Fruit fly (Drosophila melanogaster) whole organism, embryonic: ENCODE measurements around the gene arx.
A peak's percentile ranks its signal among the peaks of the same experiment; 100 is the strongest.

Experiments used
- Atf-2 ChIP-seq: fragments of 200-800 bp; sonication (Bioruptor generic); optimal IDR thresholded peaks from 2 replicates; lab custom pipeline; 2016; ENCODE audit warnings: missing biosample characterization, missing genetic modification characterization
- Blimp-1 ChIP-seq: fragments of 200-800 bp; sonication (Bioruptor generic); optimal IDR thresholded peaks from 3 replicates; lab custom pipeline; 2018; ENCODE audit warnings: missing biosample characterization, missing genetic modification characterization, mild to moderate bottlenecking, moderate library complexity, missing genetic modification reagents
- CG11085 ChIP-seq: fragments of 200-800 bp; sonication (Bioruptor generic); IDR thresholded peaks from 2 replicates; pipeline ENCODE4 v1.3.6; 2022; ENCODE audit warnings: missing biosample characterization, missing genetic modification characterization
- CG11696 ChIP-seq: fragments of 200-800 bp; sonication (Bioruptor generic); IDR thresholded peaks from 2 replicates; pipeline ENCODE4 v1.3.6; 2022; ENCODE audit warnings: missing biosample characterization, missing genetic modification characterization
- CG12071 ChIP-seq: fragments of 200-800 bp; sonication (Bioruptor generic); optimal IDR thresholded peaks from 3 replicates; lab custom pipeline; 2018; ENCODE audit warnings: missing biosample characterization, mild to moderate bottlenecking, missing genetic modification characterization
- CG1233 ChIP-seq: fragments of 200-800 bp; sonication (Bioruptor generic); optimal IDR thresholded peaks from 4 replicates; lab custom pipeline; 2018; ENCODE audit warnings: missing biosample characterization, mild to moderate bottlenecking, missing genetic modification characterization
- CG15696 ChIP-seq: fragments of 200-800 bp; sonication (Bioruptor generic); optimal IDR thresholded peaks from 2 replicates; lab custom pipeline; 2019; ENCODE audit warnings: missing biosample characterization, mild to moderate bottlenecking, missing genetic modification characterization, moderate library complexity
- CG16779 ChIP-seq: fragments of 200-800 bp; sonication (Bioruptor generic); IDR thresholded peaks from 2 replicates; pipeline ENCODE4 v1.3.6; 2022; ENCODE audit warnings: missing biosample characterization, missing genetic modification characterization
- CG16863 ChIP-seq: fragments of 200-800 bp; sonication (Bioruptor generic); optimal IDR thresholded peaks from 3 replicates; lab custom pipeline; 2016; ENCODE audit warnings: missing biosample characterization, missing genetic modification characterization
- CG18599 ChIP-seq: fragments of 200-800 bp; sonication (Bioruptor generic); optimal IDR thresholded peaks from 3 replicates; lab custom pipeline; 2017; ENCODE audit warnings: missing biosample characterization, missing genetic modification characterization, mild to moderate bottlenecking, moderate library complexity, missing genetic modification reagents
- CG2875 ChIP-seq: fragments of 200-800 bp; sonication (Bioruptor generic); optimal IDR thresholded peaks from 2 replicates; lab custom pipeline; 2017; ENCODE audit warnings: missing biosample characterization, mild to moderate bottlenecking, missing genetic modification characterization, missing genetic modification reagents
- CG32772 ChIP-seq: fragments of 200-800 bp; sonication (Bioruptor generic); IDR thresholded peaks from 2 replicates; pipeline ENCODE4 v1.3.6; 2022; ENCODE audit warnings: missing biosample characterization, missing genetic modification characterization
- CG3726 ChIP-seq: fragments of 200-800 bp; sonication (Bioruptor generic); IDR thresholded peaks from 3 replicates; pipeline ENCODE4, ENCODE4 v1.3.6; 2022; ENCODE audit warnings: missing biosample characterization, missing genetic modification characterization
- CG6791 ChIP-seq: fragments of 200-800 bp; sonication (Bioruptor generic); IDR thresholded peaks from 3 replicates; pipeline ENCODE4 v1.3.6; 2022; ENCODE audit warnings: missing biosample characterization, missing genetic modification characterization; ENCODE audit not compliant: partially characterized antibody
- CG9932 ChIP-seq: fragments of 200-800 bp; sonication (Bioruptor generic); IDR thresholded peaks from 2 replicates; pipeline ENCODE4 v1.3.6; 2022; ENCODE audit warnings: missing biosample characterization, missing genetic modification characterization
- Dip3 ChIP-seq: fragments of 200-800 bp; sonication (Bioruptor generic); optimal IDR thresholded peaks from 3 replicates; lab custom pipeline; 2016; ENCODE audit warnings: missing biosample characterization, missing genetic modification characterization
- Dp ChIP-seq: fragments of 200-800 bp; sonication (Bioruptor generic); optimal IDR thresholded peaks from 2 replicates; lab custom pipeline; 2018; ENCODE audit warnings: missing biosample characterization, mild to moderate bottlenecking, missing genetic modification characterization, moderate library complexity
- Elba2 ChIP-seq: fragments of 200-800 bp; sonication (Bioruptor generic); optimal IDR thresholded peaks from 3 replicates; lab custom pipeline; 2016; ENCODE audit warnings: missing biosample characterization, missing genetic modification characterization
- Mad ChIP-seq: fragments of 200-800 bp; sonication (Bioruptor generic); optimal IDR thresholded peaks from 2 replicates; lab custom pipeline; 2016; ENCODE audit warnings: missing biosample characterization, missing genetic modification characterization
- NK7.1 ChIP-seq: fragments of 200-800 bp; sonication (Bioruptor generic); optimal IDR thresholded peaks from 3 replicates; lab custom pipeline; 2016; ENCODE audit warnings: missing biosample characterization, missing genetic modification characterization
- Sry-δ ChIP-seq: fragments of 200-800 bp; sonication (Bioruptor generic); optimal IDR thresholded peaks from 2 replicates; lab custom pipeline; 2016; ENCODE audit warnings: missing biosample characterization, missing genetic modification characterization
- Trl ChIP-seq, 3 experiments: fragments of >200 bp in 2 of 3; fragments of 200-800 bp in 1 of 3; sonication (Bioruptor generic) in 1 of 3; optimal IDR thresholded peaks; 2 replicates in 1 of 3; 3 replicates in 2 of 3; lab custom pipeline; 2016 to 2017; ENCODE audit warnings: missing biosample characterization in 1 of 3, missing genetic modification characterization in 1 of 3
- bcd ChIP-seq: fragments of 200-800 bp; sonication (Bioruptor generic); optimal IDR thresholded peaks from 2 replicates; lab custom pipeline; 2017; ENCODE audit warnings: missing biosample characterization, mild to moderate bottlenecking, missing genetic modification characterization
- danr ChIP-seq: fragments of 200-800 bp; sonication (Bioruptor generic); IDR thresholded peaks from 2 replicates; pipeline ENCODE4 v1.3.6; 2022; ENCODE audit warnings: missing biosample characterization, missing genetic modification characterization
- exex ChIP-seq: fragments of 200-800 bp; sonication (Bioruptor generic); optimal IDR thresholded peaks from 4 replicates; lab custom pipeline; 2018; ENCODE audit warnings: missing biosample characterization, mild to moderate bottlenecking, missing genetic modification characterization, moderate library complexity
- fd96Cb ChIP-seq: fragments of 200-800 bp; sonication (Bioruptor generic); optimal IDR thresholded peaks from 2 replicates; lab custom pipeline; 2018; ENCODE audit warnings: missing biosample characterization, mild to moderate bottlenecking, missing genetic modification characterization, moderate library complexity
- fru ChIP-seq: fragments of >200 bp; optimal IDR thresholded peaks from 2 replicates; lab custom pipeline; 2017
- gfzf ChIP-seq: fragments of 200-800 bp; sonication (Bioruptor generic); optimal IDR thresholded peaks from 2 replicates; lab custom pipeline; 2016; ENCODE audit warnings: missing biosample characterization, mild to moderate bottlenecking, missing genetic modification characterization, moderate library complexity
- gsb-n ChIP-seq: fragments of 200-800 bp; sonication (Bioruptor generic); optimal IDR thresholded peaks from 3 replicates; lab custom pipeline; 2018; ENCODE audit warnings: missing biosample characterization, mild to moderate bottlenecking, missing genetic modification characterization
- ham ChIP-seq: fragments of 200-800 bp; sonication (Bioruptor generic); IDR thresholded peaks from 2 replicates; pipeline ENCODE4 v1.3.6; 2022; ENCODE audit warnings: missing biosample characterization, missing genetic modification characterization
- hb ChIP-seq: fragments of 200-800 bp; sonication (Bioruptor generic); IDR thresholded peaks from 3 replicates; pipeline ENCODE4 v1.3.6; 2022; ENCODE audit warnings: missing biosample characterization, missing genetic modification characterization; ENCODE audit not compliant: partially characterized antibody
- hbn ChIP-seq: fragments of 200-800 bp; sonication (Bioruptor generic); IDR thresholded peaks from 2 replicates; pipeline ENCODE4 v1.3.6; 2022; ENCODE audit warnings: missing biosample characterization, missing genetic modification characterization; ENCODE audit not compliant: partially characterized antibody
- her ChIP-seq: fragments of 200-800 bp; sonication (Bioruptor generic); optimal IDR thresholded peaks from 2 replicates; lab custom pipeline; 2016; ENCODE audit warnings: missing biosample characterization, missing genetic modification characterization
- jigr1 ChIP-seq: fragments of 200-800 bp; sonication (Bioruptor generic); IDR thresholded peaks from 3 replicates; pipeline ENCODE4 v1.3.6; 2022; ENCODE audit warnings: missing biosample characterization, missing genetic modification characterization
- lola ChIP-seq, 3 experiments: fragments of >200 bp in 2 of 3; fragments of 200-800 bp in 1 of 3; sonication (Bioruptor generic) in 1 of 3; optimal IDR thresholded peaks; 2 replicates each; lab custom pipeline; 2017 to 2019; ENCODE audit warnings: missing biosample characterization in 3 of 3, missing genetic modification characterization in 3 of 3, mild to moderate bottlenecking in 1 of 3, moderate library complexity in 1 of 3
- onecut ChIP-seq: fragments of 200-800 bp; sonication (Bioruptor generic); IDR thresholded peaks from 2 replicates; pipeline ENCODE4 v1.3.6; 2022; ENCODE audit warnings: missing biosample characterization, missing genetic modification characterization
- phol ChIP-seq: fragments of 200-800 bp; sonication (Bioruptor generic); optimal IDR thresholded peaks from 3 replicates; lab custom pipeline; 2018; ENCODE audit warnings: missing biosample characterization, mild to moderate bottlenecking, missing genetic modification characterization, moderate library complexity
- ranshi ChIP-seq: fragments of 200-800 bp; sonication (Bioruptor generic); IDR thresholded peaks from 2 replicates; pipeline ENCODE4 v1.3.6; 2022; ENCODE audit warnings: missing biosample characterization, missing genetic modification characterization
- repo ChIP-seq: fragments of 200-800 bp; sonication (Bioruptor generic); optimal IDR thresholded peaks from 2 replicates; lab custom pipeline; 2016; ENCODE audit warnings: missing biosample characterization, missing genetic modification characterization
- sens ChIP-seq: fragments of 200-800 bp; sonication (Bioruptor generic); peaks from one replicate; lab custom pipeline; 2016; ENCODE audit warnings: missing biosample characterization, missing genetic modification characterization
- sim ChIP-seq: fragments of 200-800 bp; sonication (Bioruptor generic); IDR thresholded peaks from 2 replicates; pipeline ENCODE4 v1.3.6; 2022; ENCODE audit warnings: missing biosample characterization, missing genetic modification characterization
- sob ChIP-seq: fragments of 200-800 bp; sonication (Bioruptor generic); IDR thresholded peaks from 2 replicates; pipeline ENCODE4 v1.3.6; 2022; ENCODE audit warnings: missing biosample characterization, missing genetic modification characterization
- sqz ChIP-seq: fragments of 200-800 bp; sonication (Bioruptor generic); optimal IDR thresholded peaks from 3 replicates; lab custom pipeline; 2018; ENCODE audit warnings: missing biosample characterization, mild to moderate bottlenecking, missing genetic modification characterization
- ssp ChIP-seq: fragments of 200-800 bp; sonication (Bioruptor generic); IDR thresholded peaks from 2 replicates; pipeline ENCODE4 v1.3.6; 2022; ENCODE audit warnings: missing biosample characterization, missing genetic modification characterization
- stwl ChIP-seq: fragments of 200-800 bp; sonication (Bioruptor generic); optimal IDR thresholded peaks from 3 replicates; lab custom pipeline; 2018; ENCODE audit warnings: missing biosample characterization, mild to moderate bottlenecking, missing genetic modification characterization, moderate library complexity
- trem ChIP-seq: fragments of 200-800 bp; optimal IDR thresholded peaks from 3 replicates; lab custom pipeline; 2019; ENCODE audit warnings: missing biosample characterization, mild to moderate bottlenecking, missing genetic modification characterization, moderate library complexity
- wor ChIP-seq: fragments of 200-800 bp; sonication (Bioruptor generic); IDR thresholded peaks from 2 replicates; pipeline ENCODE4 v1.3.6; 2022; ENCODE audit warnings: missing biosample characterization, missing genetic modification characterization
- z ChIP-seq: fragments of 200-800 bp; sonication (Bioruptor generic); IDR thresholded peaks from 3 replicates; pipeline ENCODE4 v1.3.6; 2022; ENCODE audit warnings: missing biosample characterization, missing genetic modification characterization

Gene arx

DNA sequence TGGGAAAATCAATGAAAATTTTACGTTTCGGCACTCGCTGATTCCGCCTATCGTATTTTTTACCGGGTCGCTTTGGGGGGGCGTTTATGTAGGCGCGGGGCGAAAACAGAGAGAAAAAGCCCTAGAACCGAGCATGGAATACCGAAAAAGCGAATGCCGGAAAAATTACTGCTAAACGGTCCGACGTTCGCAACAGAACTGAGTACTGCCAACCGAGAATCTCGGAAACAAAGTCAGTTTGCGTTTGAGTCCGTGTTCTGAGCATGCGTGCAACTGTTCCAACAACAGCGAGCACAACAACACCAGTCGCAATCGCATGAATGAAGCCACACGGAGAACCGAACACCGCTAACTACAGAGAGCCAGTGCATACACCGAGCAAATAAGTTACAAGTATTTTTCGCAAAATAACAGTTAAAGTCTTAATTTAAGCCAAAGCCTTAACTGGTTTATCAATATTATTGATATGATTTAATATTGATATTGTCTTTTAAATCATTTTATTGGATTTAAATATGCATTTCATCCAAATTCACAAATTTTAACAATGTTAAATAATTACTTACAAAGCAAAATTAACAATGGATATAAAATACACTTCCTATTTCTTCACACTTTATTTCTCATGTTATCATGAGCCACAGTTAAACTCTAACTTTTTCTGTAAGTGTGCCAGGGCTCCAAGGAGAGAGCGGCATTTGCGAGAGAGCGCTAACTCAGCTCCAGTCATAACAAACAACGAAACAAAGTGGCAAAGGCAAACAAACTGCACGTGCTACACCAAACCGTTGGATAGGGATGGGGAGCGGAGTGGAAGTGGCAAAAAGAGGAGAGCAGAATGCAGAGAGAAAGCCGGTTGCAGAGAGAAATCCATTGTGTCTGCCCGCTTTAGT, 10.8 kb downstream of the arx start, which contains the start of gene CG3961 (continued):
- TF ChIP-seq Atf-2 (GFP tag; lab: Kevin White, UChicago) = peak; percentile 88
- peak; percentile 91 for TF ChIP-seq Mad (GFP tag; lab: Kevin White, UChicago)
- TF ChIP-seq stwl (tag; lab: Kevin White, UChicago) = peak; percentile 43
- TF ChIP-seq sim (GFP tag; lab: Robert Waterston, UW) = peak; percentile 80; the same call in 1 of the 2 replicates
- peak; percentile 94 for TF ChIP-seq CG15696 (tag; lab: Kevin White, UChicago)
- peak; percentile 98 for TF ChIP-seq fd96Cb (tag; lab: Kevin White, UChicago)
- TF ChIP-seq Elba2 = no peak
- TF ChIP-seq jigr1 (GFP tag; lab: Robert Waterston, UW) = peak; percentile 94
- TF ChIP-seq onecut (GFP tag; lab: Robert Waterston, UW) = peak; percentile 83
- TF ChIP-seq CG16779 (GFP tag; lab: Robert Waterston, UW) = peak; percentile 61; the same call in 1 of the 2 replicates
- TF ChIP-seq hbn (GFP tag; lab: Robert Waterston, UW) = no peak
- TF ChIP-seq ranshi (GFP tag; lab: Robert Waterston, UW) = peak; percentile 88
- 0 out of 2 replicates have a peak, but pooled peaks have one; percentile 36 for TF ChIP-seq ham (GFP tag; lab: Robert Waterston, UW)
- peak; percentile 99 for TF ChIP-seq phol (tag; lab: Kevin White, UChicago)
- peak in 1 of 3 experiments; percentile 100 for TF ChIP-seq lola (GFP tag; optimal IDR thresholded peaks at IDR 0.05; lab: Kevin White, UChicago)
- TF ChIP-seq gfzf (GFP tag; lab: Kevin White, UChicago) = no peak
- TF ChIP-seq danr (GFP tag; lab: Robert Waterston, UW) = peak; percentile 90
- no peak for TF ChIP-seq fru
- TF ChIP-seq Sry-δ (GFP tag; lab: Kevin White, UChicago) = peak; percentile 43
- peak; percentile 97 for TF ChIP-seq Blimp-1 (GFP tag; lab: Kevin White, UChicago)
- TF ChIP-seq Dp = peak; percentile 20
- TF ChIP-seq CG1233 (GFP tag; lab: Kevin White, UChicago) = peak; percentile 97
- TF ChIP-seq sob (GFP tag; lab: Robert Waterston, UW) = peak; percentile 90
- peak; percentile 98 for TF ChIP-seq gsb-n (tag; lab: Kevin White, UChicago)
- TF ChIP-seq CG11696 = peak; percentile 63
- TF ChIP-seq CG32772 (GFP tag; lab: Robert Waterston, UW) = peak; percentile 93
- peak; percentile 98 for TF ChIP-seq CG2875 (GFP tag; lab: Kevin White, UChicago)
- 0 out of 3 replicates have a peak, but pooled peaks have one; percentile 32 for TF ChIP-seq hb (GFP tag; lab: Robert Waterston, UW)
- TF ChIP-seq bcd (GFP tag; lab: Kevin White, UChicago) = peak; percentile 97
- peak; percentile 76 for TF ChIP-seq exex (tag; lab: Kevin White, UChicago)
- TF ChIP-seq CG3726 (GFP tag; lab: Robert Waterston, UW) = peak; percentile 90; the same call in 1 of the 3 replicates
- peak; percentile 90 for TF ChIP-seq CG16863
- peak; percentile 81 for TF ChIP-seq NK7.1 (GFP tag; lab: Kevin White, UChicago)
- TF ChIP-seq z = 0 out of 3 replicates have a peak, but pooled peaks have one; percentile 10
- peak; percentile 63 for TF ChIP-seq Dip3 (GFP tag; lab: Kevin White, UChicago)
- TF ChIP-seq Trl (optimal IDR thresholded peaks at IDR 0.05; lab: Kevin White, UChicago) = peak; percentile 79 to 92
- peak; percentile 83 for TF ChIP-seq Trl (GFP tag; optimal IDR thresholded peaks at IDR 0.05; lab: Kevin White, UChicago)
- TF ChIP-seq trem = peak; percentile 96
- TF ChIP-seq sens = peak; percentile 99
- peak; percentile 88 for TF ChIP-seq ssp (GFP tag; lab: Robert Waterston, UW)
- peak; percentile 95 for TF ChIP-seq wor (GFP tag; lab: Robert Waterston, UW)
- TF ChIP-seq repo = peak; percentile 73
- TF ChIP-seq CG18599 (GFP tag; lab: Kevin White, UChicago) = peak; percentile 93
- peak; percentile 60 for TF ChIP-seq her (GFP tag; lab: Kevin White, UChicago)
- peak; percentile 97 for TF ChIP-seq sqz (GFP tag; lab: Kevin White, UChicago)
- TF ChIP-seq CG6791 (GFP tag; lab: Robert Waterston, UW) = 0 out of 3 replicates have a peak, but pooled peaks have one; percentile 21
- peak; percentile 59 for TF ChIP-seq CG11085 (GFP tag; lab: Robert Waterston, UW)
- TF ChIP-seq CG12071 = peak; percentile 72
- peak; percentile 72 for TF ChIP-seq CG9932
